Fruit fly (Drosophila melanogaster): Measurements from ENCODE around the gene spri.

The spri gene

dm6 chrX:10547070-10547856 lies 38.0 kb downstream of the spri start (continued):
- peak; percentile 37 for TF ChIP-seq sima (GFP tag; optimal IDR thresholded peaks at IDR 0.05)
- TF ChIP-seq Ravus (GFP tag; IDR thresholded peaks at IDR 0.05), result peak; percentile 71
- TF ChIP-seq Lpt (GFP tag; optimal IDR thresholded peaks at IDR 0.05), result no peak
- peak; percentile 60 for TF ChIP-seq zfh2 (GFP tag; optimal IDR thresholded peaks at IDR 0.05)
- no peak for TF ChIP-seq hkb (optimal IDR thresholded peaks at IDR 0.05)
- peak; percentile 92 for TF ChIP-seq hkb (GFP tag; IDR thresholded peaks at IDR 0.05)
- TF ChIP-seq CG30431 (GFP tag; optimal IDR thresholded peaks at IDR 0.05), result peak; percentile 74
- TF ChIP-seq Six4 (GFP tag; optimal IDR thresholded peaks at IDR 0.05), result peak; percentile 79
- TF ChIP-seq HLH4C (GFP tag; IDR thresholded peaks at IDR 0.05; ENCODE audit: partially characterized antibody), result no peak
- peak; percentile 78 for TF ChIP-seq CG11093 (GFP tag; IDR thresholded peaks at IDR 0.05)
- no peak for TF ChIP-seq CG13287 (GFP tag; IDR thresholded peaks at IDR 0.05; ENCODE audit: partially characterized antibody)
- TF ChIP-seq exex (tag; optimal IDR thresholded peaks at IDR 0.05), result peak; percentile 38
- TF ChIP-seq CG9876 (GFP tag; optimal IDR thresholded peaks at IDR 0.05), result peak; percentile 78
- peak; percentile 67 for TF ChIP-seq E2f2 (GFP tag; IDR thresholded peaks at IDR 0.05)
- peak; percentile 59 for TF ChIP-seq CG31365 (tag; optimal IDR thresholded peaks at IDR 0.05)
- TF ChIP-seq CG17186 (GFP tag; optimal IDR thresholded peaks at IDR 0.05), result peak; percentile 68
- peak; percentile 90 for TF ChIP-seq jumu (GFP tag; optimal IDR thresholded peaks at IDR 0.05)
- peak; percentile 33 for TF ChIP-seq TFAM (GFP tag; optimal IDR thresholded peaks at IDR 0.05)
- peak; percentile 89 for TF ChIP-seq CG2875 (GFP tag; optimal IDR thresholded peaks at IDR 0.05)
- TF ChIP-seq toy (GFP tag; IDR thresholded peaks at IDR 0.05), result peak; percentile 64
- no peak for TF ChIP-seq crol (GFP tag; IDR thresholded peaks at IDR 0.05)
- TF ChIP-seq ken (GFP tag; IDR thresholded peaks at IDR 0.05), result peak; percentile 91
- peak; percentile 78 for TF ChIP-seq Lhr (GFP tag; optimal IDR thresholded peaks at IDR 0.05)
- TF ChIP-seq CG15269 (tag; optimal IDR thresholded peaks at IDR 0.05), result peak; percentile 91
- TF ChIP-seq Trl (optimal IDR thresholded peaks at IDR 0.05), result peak; percentile 72 to 81
- peak; percentile 73 for TF ChIP-seq Trl (GFP tag; optimal IDR thresholded peaks at IDR 0.05)
- TF ChIP-seq CG13424 (tag; optimal IDR thresholded peaks at IDR 0.05), result peak; percentile 92
- TF ChIP-seq so (GFP tag; IDR thresholded peaks at IDR 0.05), result peak; percentile 87; the same call in 2 of the 3 replicates
- no peak for TF ChIP-seq Adf1 (GFP tag; IDR thresholded peaks at IDR 0.05)
- peak; percentile 59 for TF ChIP-seq CG7987 (GFP tag; optimal IDR thresholded peaks at IDR 0.05)
- peak; percentile 87 for TF ChIP-seq CG9609 (GFP tag; optimal IDR thresholded peaks at IDR 0.05)
- TF ChIP-seq CG4730 (GFP tag; IDR thresholded peaks at IDR 0.05), result peak; percentile 83
- peak; percentile 75 for TF ChIP-seq CG12155 (GFP tag; optimal IDR thresholded peaks at IDR 0.05)
- peak; percentile 91 for TF ChIP-seq zfh1 (GFP tag; IDR thresholded peaks at IDR 0.05)
- TF ChIP-seq Dp (GFP tag; optimal IDR thresholded peaks at IDR 0.05), result no peak
- TF ChIP-seq eyg (GFP tag; optimal IDR thresholded peaks at IDR 0.05), result peak; percentile 81
- peak; percentile 84 for TF ChIP-seq HmgZ (tag; optimal IDR thresholded peaks at IDR 0.05)
- peak; percentile 80 for TF ChIP-seq CG10274 (GFP tag; optimal IDR thresholded peaks at IDR 0.05)
- TF ChIP-seq chinmo (GFP tag; IDR thresholded peaks at IDR 0.05; ENCODE audit: partially characterized antibody), result no peak; the same call in 3 of the 4 replicates
- TF ChIP-seq Nf-YA (GFP tag; IDR thresholded peaks at IDR 0.05), result peak; percentile 82
- TF ChIP-seq cg (GFP tag; optimal IDR thresholded peaks at IDR 0.05), result peak; percentile 21
- peak; percentile 90 for TF ChIP-seq Xbp1 (GFP tag; optimal IDR thresholded peaks at IDR 0.05)
- TF ChIP-seq CG4854 (GFP tag; optimal IDR thresholded peaks at IDR 0.05), result peak; percentile 77
- TF ChIP-seq seq (GFP tag; IDR thresholded peaks at IDR 0.05), result peak; percentile 75
- peak; percentile 64 for TF ChIP-seq CG17912 (GFP tag; optimal IDR thresholded peaks at IDR 0.05)
- TF ChIP-seq caup (GFP tag; optimal IDR thresholded peaks at IDR 0.05; ENCODE audit: severe bottlenecking), result peak; percentile 62
- peak; percentile 92 for TF ChIP-seq CoRest (tag; optimal IDR thresholded peaks at IDR 0.05)
- peak; percentile 92 for TF ChIP-seq CG17328 (GFP tag; IDR thresholded peaks at IDR 0.05)
- TF ChIP-seq grn (GFP tag; optimal IDR thresholded peaks at IDR 0.05), result peak; percentile 65
- TF ChIP-seq Sox100B (GFP tag; optimal IDR thresholded peaks at IDR 0.05), result peak; percentile 93

Data from whole organism, embryonic.